Worm (Caenorhabditis elegans) whole organism, late embryonic: ENCODE results near the gene C08E8.4.

Experiments
- C38D4.7 ChIP-seq: fragments of 200-800 bp; sonication (Bioruptor generic); optimal IDR thresholded peaks from 2 replicates; lab custom pipeline; 2018; ENCODE audit warnings: mild to moderate bottlenecking, missing genetic modification characterization, moderate library complexity, missing compliant biosample characterization
- T23F11.4 ChIP-seq: fragments of 200-800 bp; sonication (Bioruptor generic); optimal IDR thresholded peaks from 2 replicates; lab custom pipeline; 2018; ENCODE audit warnings: mild to moderate bottlenecking, missing genetic modification characterization, missing compliant biosample characterization
- ama-1 ChIP-seq: fragments of 150-350 bp; optimal IDR thresholded peaks from 2 replicates; lab custom pipeline; 2014
- che-1 ChIP-seq: sonication (generic microtip); optimal IDR thresholded peaks from 2 replicates; lab custom pipeline; 2016; ENCODE audit warnings: mild to moderate bottlenecking, missing genetic modification characterization, missing compliant biosample characterization
- elt-2 ChIP-seq: sonication (generic microtip); optimal IDR thresholded peaks from 2 replicates; lab custom pipeline; 2016; ENCODE audit warnings: missing genetic modification reagents, missing genetic modification characterization, missing compliant biosample characterization
- pha-4 ChIP-seq: fragments of 150-350 bp; optimal IDR thresholded peaks from 2 replicates; lab custom pipeline; 2018; ENCODE audit warnings: missing biosample characterization, missing genetic modification reagents, missing genetic modification characterization
- unc-86 ChIP-seq: sonication (generic microtip); optimal IDR thresholded peaks from 2 replicates; lab custom pipeline; 2016; ENCODE audit warnings: missing genetic modification characterization, missing compliant biosample characterization

DNA sequence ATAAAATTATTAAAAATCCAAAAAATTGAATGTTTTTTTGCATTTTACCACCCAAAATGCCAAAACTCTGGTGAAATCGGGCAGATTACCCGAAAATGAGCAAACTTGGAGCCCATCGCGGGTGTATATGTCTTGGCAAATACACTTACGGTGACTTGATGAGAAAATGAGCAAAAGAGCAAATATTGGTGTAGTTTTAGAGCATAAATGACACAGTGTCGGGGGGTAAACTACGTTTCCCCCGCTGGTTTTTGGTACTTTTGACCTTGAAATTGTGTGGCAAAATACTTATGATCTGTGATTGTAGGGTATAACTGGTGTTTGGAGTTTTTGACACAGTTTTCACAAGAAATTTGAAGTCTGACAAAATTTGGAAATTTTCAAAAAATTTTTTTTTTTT, 41.2 kb downstream of the C08E8.4 start, which contains the start of gene ZK262.2:
- TF ChIP-seq unc-86 (tag; lab: Kevin White, UChicago) (no peak), elt-2 (no peak), T23F11.4 (GFP tag; lab: Kevin White, UChicago) (no peak), ama-1 (no peak), che-1 (tag; lab: Kevin White, UChicago) (no peak), pha-4 (tag; lab: Kevin White, UChicago) (no peak), C38D4.7 (GFP tag; lab: Kevin White, UChicago) (no peak)
